Worm (Caenorhabditis elegans) whole organism, young adult: ENCODE measurements around the gene arr-1.

ENCODE experiments used
- F10E7.11 ChIP-seq: sonication (generic microtip); optimal IDR thresholded peaks from 2 replicates; lab custom pipeline; 2017; ENCODE audit warnings: mild to moderate bottlenecking, missing genetic modification characterization, moderate library complexity, missing compliant biosample characterization
- F23B12.7 ChIP-seq: sonication (generic microtip); optimal IDR thresholded peaks from 2 replicates; lab custom pipeline; 2017; ENCODE audit warnings: missing genetic modification characterization, mild to moderate bottlenecking, missing compliant biosample characterization, antibody characterized with exemption, moderate library complexity; ENCODE audit not compliant: insufficient read depth
- F33H1.4 ChIP-seq: fragments of 200-800 bp; sonication (Bioruptor generic); IDR thresholded peaks from 2 replicates; pipeline ENCODE4 v1.3.6; 2022; ENCODE audit warnings: missing genetic modification reagents, missing genetic modification characterization, missing compliant biosample characterization
- F49E8.2 ChIP-seq: sonication (generic microtip); optimal IDR thresholded peaks from 3 replicates; lab custom pipeline; 2017; ENCODE audit warnings: missing genetic modification characterization, mild to moderate bottlenecking, missing compliant biosample characterization, antibody characterized with exemption, moderate library complexity; ENCODE audit not compliant: insufficient read depth
- K12H6.12 ChIP-seq: fragments of 200-800 bp; sonication (Bioruptor generic); optimal IDR thresholded peaks from 2 replicates; lab custom pipeline; 2018; ENCODE audit warnings: mild to moderate bottlenecking, missing genetic modification characterization, missing compliant biosample characterization
- Y53F4B.3 ChIP-seq: fragments of 200-800 bp; sonication (Bioruptor generic); IDR thresholded peaks from 2 replicates; pipeline ENCODE4 v1.3.6; 2022; ENCODE audit warnings: missing genetic modification reagents, missing genetic modification characterization, missing compliant biosample characterization
- ZK185.1 ChIP-seq: sonication (generic microtip); optimal IDR thresholded peaks from 2 replicates; lab custom pipeline; 2016; ENCODE audit warnings: mild to moderate bottlenecking, missing genetic modification characterization, missing compliant biosample characterization; ENCODE audit not compliant: poor library complexity, severe bottlenecking
- aptf-2 ChIP-seq: fragments of 200-800 bp; sonication (Bioruptor generic); conservative IDR thresholded peaks from 2 replicates; pipeline ENCODE4 v1.3.6; 2022; ENCODE audit warnings: missing genetic modification reagents, missing genetic modification characterization, missing compliant biosample characterization
- aptf-3 ChIP-seq: fragments of 200-800 bp; sonication (Bioruptor generic); IDR thresholded peaks from 2 replicates; pipeline ENCODE4 v1.3.6; 2022; ENCODE audit warnings: missing genetic modification characterization, missing compliant biosample characterization
- attf-3 ChIP-seq: fragments of 200-800 bp; sonication (Bioruptor generic); conservative IDR thresholded peaks from 2 replicates; pipeline ENCODE4 v1.3.6; 2022; ENCODE audit warnings: missing genetic modification reagents, missing genetic modification characterization, missing compliant biosample characterization
- ccch-3 ChIP-seq: fragments of 200-800 bp; sonication (Bioruptor generic); optimal IDR thresholded peaks from 2 replicates; lab custom pipeline; 2018; ENCODE audit warnings: mild to moderate bottlenecking, missing genetic modification characterization, missing compliant biosample characterization
- ceh-58 ChIP-seq: fragments of 200-800 bp; sonication (Bioruptor generic); IDR thresholded peaks from 2 replicates; pipeline ENCODE4 v1.3.6; 2022; ENCODE audit warnings: missing genetic modification characterization, missing compliant biosample characterization
- ceh-91 ChIP-seq: fragments of 200-800 bp; sonication (Bioruptor generic); IDR thresholded peaks from 2 replicates; pipeline ENCODE4 v1.3.6; 2022; ENCODE audit warnings: missing genetic modification reagents, missing genetic modification characterization, missing compliant biosample characterization
- dpff-1 ChIP-seq: sonication (generic microtip); optimal IDR thresholded peaks from 2 replicates; lab custom pipeline; 2017; ENCODE audit warnings: mild to moderate bottlenecking, missing genetic modification characterization, missing compliant biosample characterization
- efl-1 ChIP-seq: fragments of 150-350 bp; optimal IDR thresholded peaks from 2 replicates; lab custom pipeline; 2014; ENCODE audit warnings: missing biosample characterization, missing genetic modification reagents, missing genetic modification characterization
- egl-18 ChIP-seq: fragments of 200-800 bp; sonication (Bioruptor generic); IDR thresholded peaks from 2 replicates; pipeline ENCODE4 v1.3.6; 2022; ENCODE audit warnings: missing genetic modification reagents, missing genetic modification characterization, missing compliant biosample characterization
- ekl-4 ChIP-seq: fragments of 200-800 bp; sonication (Bioruptor generic); IDR thresholded peaks from 2 replicates; pipeline ENCODE4 v1.3.6; 2022; ENCODE audit warnings: missing genetic modification reagents, missing genetic modification characterization, missing compliant biosample characterization
- ets-4 ChIP-seq: fragments of 200-800 bp; sonication (Bioruptor generic); optimal IDR thresholded peaks from 2 replicates; lab custom pipeline; 2018; ENCODE audit warnings: mild to moderate bottlenecking, missing genetic modification characterization, missing compliant biosample characterization
- gei-17 ChIP-seq: fragments of 200-800 bp; sonication (Bioruptor generic); optimal IDR thresholded peaks from 2 replicates; lab custom pipeline; 2018; ENCODE audit warnings: mild to moderate bottlenecking, missing genetic modification characterization, missing compliant biosample characterization
- hlh-12 ChIP-seq: sonication (generic microtip); optimal IDR thresholded peaks from 2 replicates; lab custom pipeline; 2016; ENCODE audit warnings: missing genetic modification characterization, missing compliant biosample characterization
- hmg-20 ChIP-seq: fragments of 200-800 bp; sonication (Bioruptor generic); IDR thresholded peaks from 2 replicates; pipeline ENCODE4 v1.3.6; 2022; ENCODE audit warnings: missing genetic modification reagents, missing genetic modification characterization, missing compliant biosample characterization
- hsf-1 ChIP-seq: fragments of 200-800 bp; sonication (Bioruptor generic); IDR thresholded peaks from 2 replicates; pipeline ENCODE4 v1.3.6; 2022; ENCODE audit warnings: missing genetic modification reagents, missing genetic modification characterization, missing compliant biosample characterization
- let-607 ChIP-seq, 2 experiments: fragments of 200-800 bp in 1 of 2; sonication (Bioruptor generic) in 1 of 2; sonication (generic microtip) in 1 of 2; optimal IDR thresholded peaks; 2 replicates each; lab custom pipeline; 2016 to 2018; ENCODE audit warnings: mild to moderate bottlenecking in 2 of 2, missing compliant biosample characterization in 2 of 2, missing genetic modification characterization in 2 of 2, moderate library complexity in 2 of 2, missing genotype in 1 of 2
- lin-40 ChIP-seq: sonication (generic microtip); optimal IDR thresholded peaks from 2 replicates; lab custom pipeline; 2016; ENCODE audit warnings: missing genetic modification characterization, mild to moderate bottlenecking, missing compliant biosample characterization, missing genotype, missing genetic modification reagents
- lin-54 ChIP-seq: fragments of 200-800 bp; sonication (Bioruptor generic); optimal IDR thresholded peaks from 2 replicates; lab custom pipeline; 2018; ENCODE audit warnings: mild to moderate bottlenecking, missing genetic modification characterization, missing compliant biosample characterization
- madf-3 ChIP-seq: fragments of 200-800 bp; sonication (Bioruptor generic); IDR thresholded peaks from 2 replicates; pipeline ENCODE4 v1.3.6; 2022; ENCODE audit warnings: missing genetic modification reagents, missing genetic modification characterization, missing compliant biosample characterization
- madf-8 ChIP-seq: fragments of 200-800 bp; sonication (Bioruptor generic); conservative IDR thresholded peaks from 2 replicates; pipeline ENCODE4 v1.3.6; 2022; ENCODE audit warnings: missing genetic modification reagents, missing genetic modification characterization, missing compliant biosample characterization
- mes-4 ChIP-seq: sonication (generic microtip); optimal IDR thresholded peaks from 2 replicates; lab custom pipeline; 2016; ENCODE audit warnings: missing genotype, missing genetic modification characterization, missing compliant biosample characterization
- nfyb-1 ChIP-seq: fragments of 200-800 bp; sonication (Bioruptor generic); IDR thresholded peaks from 2 replicates; pipeline ENCODE4 v1.3.6; 2022; ENCODE audit warnings: missing genetic modification reagents, missing genetic modification characterization, missing compliant biosample characterization
- nhr-80 ChIP-seq: sonication (generic microtip); optimal IDR thresholded peaks from 2 replicates; lab custom pipeline; 2016; ENCODE audit warnings: missing genetic modification characterization, missing compliant biosample characterization
- pbrm-1 ChIP-seq: fragments of 200-800 bp; sonication (Bioruptor generic); IDR thresholded peaks from 2 replicates; pipeline ENCODE4 v1.3.6; 2022; ENCODE audit warnings: missing genetic modification reagents, missing genetic modification characterization, missing compliant biosample characterization
- pha-4 ChIP-seq: fragments of 150-350 bp; sonication (generic microtip); optimal IDR thresholded peaks from 2 replicates; lab custom pipeline; 2014; ENCODE audit warnings: missing biosample characterization, missing genetic modification reagents, missing genetic modification characterization
- rcor-1 ChIP-seq: fragments of 200-800 bp; sonication (Bioruptor generic); IDR thresholded peaks from 2 replicates; pipeline ENCODE4 v1.3.6; 2022; ENCODE audit warnings: missing genetic modification reagents, missing genetic modification characterization, missing compliant biosample characterization
- rpc-1 ChIP-seq, 2 experiments: fragments of 150-350 bp in 1 of 2; sonication (generic microtip) in 1 of 2; optimal IDR thresholded peaks; 2 replicates each; lab custom pipeline; 2014 to 2018; ENCODE audit warnings: missing biosample characterization in 1 of 2, missing genetic modification characterization in 1 of 2, missing genetic modification reagents in 1 of 2, missing genotype in 1 of 2
- snpc-1.3 ChIP-seq: sonication (generic microtip); optimal IDR thresholded peaks from 2 replicates; lab custom pipeline; 2017; ENCODE audit warnings: missing genetic modification characterization, mild to moderate bottlenecking, missing compliant biosample characterization, antibody characterized with exemption, moderate library complexity, missing genotype, missing genetic modification reagents; ENCODE audit not compliant: insufficient read depth
- snpc-3.4 ChIP-seq: sonication (generic microtip); optimal IDR thresholded peaks from 2 replicates; lab custom pipeline; 2017; ENCODE audit warnings: missing genetic modification characterization, mild to moderate bottlenecking, missing compliant biosample characterization, antibody characterized with exemption, moderate library complexity, missing genotype, missing genetic modification reagents
- sptf-2 ChIP-seq: fragments of 200-800 bp; sonication (Bioruptor generic); optimal IDR thresholded peaks from 2 replicates; lab custom pipeline; 2018; ENCODE audit warnings: mild to moderate bottlenecking, missing genetic modification characterization, missing compliant biosample characterization
- tbx-9 ChIP-seq: sonication (generic microtip); optimal IDR thresholded peaks from 2 replicates; lab custom pipeline; 2016; ENCODE audit warnings: borderline replicate concordance, missing genetic modification characterization, inconsistent platforms, missing compliant biosample characterization
- unc-130 ChIP-seq: sonication (generic microtip); optimal IDR thresholded peaks from 2 replicates; lab custom pipeline; 2016; ENCODE audit warnings: missing genetic modification reagents, missing genetic modification characterization, missing compliant biosample characterization
- unc-62 ChIP-seq: fragments of 150-350 bp; optimal IDR thresholded peaks from 2 replicates; lab custom pipeline; 2014; ENCODE audit warnings: missing biosample characterization, missing genetic modification reagents, missing genetic modification characterization
- zim-3 ChIP-seq: sonication (generic microtip); optimal IDR thresholded peaks from 2 replicates; lab custom pipeline; 2017; ENCODE audit warnings: mild to moderate bottlenecking, missing genetic modification characterization, moderate library complexity, missing compliant biosample characterization
- ztf-22 ChIP-seq: fragments of 200-800 bp; sonication (Bioruptor generic); optimal IDR thresholded peaks from 2 replicates; lab custom pipeline; 2018; ENCODE audit warnings: mild to moderate bottlenecking, missing genetic modification characterization, moderate library complexity, missing compliant biosample characterization
- ztf-6 ChIP-seq: fragments of 200-800 bp; sonication (Bioruptor generic); IDR thresholded peaks from 2 replicates; pipeline ENCODE4 v1.3.6; 2022; ENCODE audit warnings: missing genetic modification reagents, missing genetic modification characterization, missing compliant biosample characterization

Gene arr-1

ce11 chrX:949466-949865 is 1.1 kb upstream of the arr-1 start (continued):
- no peak for TF ChIP-seq tbx-9 (tag; lab: Kevin White, UChicago)
- TF ChIP-seq snpc-1.3 (tag; lab: Kevin White, UChicago): no peak
- TF ChIP-seq F49E8.2: no peak
- TF ChIP-seq aptf-2: no peak
- peak; percentile 68 for TF ChIP-seq rcor-1 (GFP tag; lab: Robert Waterston, UW)
- no peak for TF ChIP-seq mes-4
- no peak for TF ChIP-seq Y53F4B.3 (GFP tag; lab: Robert Waterston, UW)

- TF ChIP-seq hlh-12 (no peak), hsf-1 (GFP tag; lab: Robert Waterston, UW) (no peak), aptf-3 (GFP tag; lab: Robert Waterston, UW) (no peak), madf-8 (GFP tag; lab: Robert Waterston, UW) (no peak), ekl-4 (no peak), snpc-1.3 (tag; lab: Kevin White, UChicago) (no peak), F33H1.4 (no peak), hmg-20 (GFP tag; lab: Robert Waterston, UW) (no peak), madf-3 (GFP tag; lab: Robert Waterston, UW) (no peak), pbrm-1 (GFP tag; lab: Robert Waterston, UW) (no peak), let-607 (tag; optimal IDR thresholded peaks at IDR 0.05; lab: Kevin White, UChicago) (no peak), nfyb-1 (GFP tag; lab: Robert Waterston, UW) (no peak), F10E7.11 (tag; lab: Kevin White, UChicago) (no peak)
These were observed 2.0 kb downstream of the arr-1 start for ce11 chrX:952557-953083.

DNA sequence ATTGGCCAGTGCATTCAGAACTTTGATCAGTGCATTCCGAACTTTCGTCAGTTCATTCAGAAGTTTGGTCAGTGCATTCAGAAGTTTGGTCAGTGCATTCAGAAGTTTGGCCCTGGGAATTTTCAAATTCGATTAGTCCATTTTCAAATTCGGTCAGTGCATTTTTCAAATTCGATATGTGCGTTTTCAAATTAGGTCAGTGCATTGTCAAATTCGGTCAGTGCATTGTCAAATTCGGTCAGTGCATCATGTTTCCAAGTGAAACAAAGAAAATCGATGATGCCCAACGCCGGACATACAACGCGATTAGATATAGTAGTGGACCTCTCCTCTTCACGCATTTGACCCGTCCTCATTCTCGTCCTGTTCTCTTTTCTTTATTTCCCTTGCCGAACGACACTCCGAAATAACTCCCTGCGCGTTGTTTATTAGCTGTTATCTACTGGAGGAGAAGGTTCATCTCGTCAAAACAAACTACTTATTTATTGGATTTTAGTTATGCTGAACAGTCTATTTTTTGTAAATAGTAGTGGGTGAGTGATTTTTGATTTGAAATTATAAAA is 4.0 kb downstream of the arr-1 start, which contains the start of gene apm-3:
TSS of gene apm-3 (plus strand) at position 477 of the 563 bp plus-strand sequence.
- TF ChIP-seq gei-17 (no peak), ztf-6 (no peak), madf-3 (GFP tag; lab: Robert Waterston, UW) (no peak), lin-40 (tag; lab: Kevin White, UChicago) (peak; percentile 10), unc-130 (GFP tag; lab: Kevin White, UChicago) (no peak), unc-62 (GFP tag; lab: Kevin White, UChicago) (no peak), nfyb-1 (GFP tag; lab: Robert Waterston, UW) (0 out of 2 replicates have a peak, but pooled peaks have one; percentile 13), zim-3 (no peak), attf-3 (GFP tag; lab: Robert Waterston, UW) (peak; percentile 87), nhr-80 (tag; lab: Kevin White, UChicago) (peak; percentile 4), efl-1 (GFP tag; lab: Kevin White, UChicago) (no peak), ztf-22 (no peak), ceh-91 (GFP tag; lab: Robert Waterston, UW) (no peak), dpff-1 (tag; lab: Kevin White, UChicago) (no peak), ccch-3 (no peak)

ce11 chrX:957581-957980 is 7.0 kb downstream of the arr-1 start, which contains the start of gene chil-10:
chil-10 (plus strand) TSS chrX:957881.
- TF ChIP-seq pha-4 (tag; lab: Kevin White, UChicago) (no peak), lin-54 (GFP tag; lab: Kevin White, UChicago) (no peak), snpc-3.4 (tag; lab: Kevin White, UChicago) (no peak), K12H6.12 (no peak), sptf-2 (GFP tag; lab: Kevin White, UChicago) (no peak), ceh-91 (GFP tag; lab: Robert Waterston, UW) (no peak), ZK185.1 (tag; lab: Kevin White, UChicago) (no peak), ceh-58 (no peak), hsf-1 (GFP tag; lab: Robert Waterston, UW) (no peak), dpff-1 (tag; lab: Kevin White, UChicago) (no peak), rpc-1 (optimal IDR thresholded peaks at IDR 0.05; lab: Kevin White, UChicago) (no peak), rpc-1 (tag; optimal IDR thresholded peaks at IDR 0.05; lab: Kevin White, UChicago) (no peak), hlh-12 (no peak), egl-18 (GFP tag; lab: Robert Waterston, UW) (no peak), ets-4 (GFP tag; lab: Kevin White, UChicago) (no peak), F23B12.7 (tag; lab: Kevin White, UChicago) (no peak)
